Fruit fly (Drosophila melanogaster): ENCODE results near the gene CG43321.

DNA sequence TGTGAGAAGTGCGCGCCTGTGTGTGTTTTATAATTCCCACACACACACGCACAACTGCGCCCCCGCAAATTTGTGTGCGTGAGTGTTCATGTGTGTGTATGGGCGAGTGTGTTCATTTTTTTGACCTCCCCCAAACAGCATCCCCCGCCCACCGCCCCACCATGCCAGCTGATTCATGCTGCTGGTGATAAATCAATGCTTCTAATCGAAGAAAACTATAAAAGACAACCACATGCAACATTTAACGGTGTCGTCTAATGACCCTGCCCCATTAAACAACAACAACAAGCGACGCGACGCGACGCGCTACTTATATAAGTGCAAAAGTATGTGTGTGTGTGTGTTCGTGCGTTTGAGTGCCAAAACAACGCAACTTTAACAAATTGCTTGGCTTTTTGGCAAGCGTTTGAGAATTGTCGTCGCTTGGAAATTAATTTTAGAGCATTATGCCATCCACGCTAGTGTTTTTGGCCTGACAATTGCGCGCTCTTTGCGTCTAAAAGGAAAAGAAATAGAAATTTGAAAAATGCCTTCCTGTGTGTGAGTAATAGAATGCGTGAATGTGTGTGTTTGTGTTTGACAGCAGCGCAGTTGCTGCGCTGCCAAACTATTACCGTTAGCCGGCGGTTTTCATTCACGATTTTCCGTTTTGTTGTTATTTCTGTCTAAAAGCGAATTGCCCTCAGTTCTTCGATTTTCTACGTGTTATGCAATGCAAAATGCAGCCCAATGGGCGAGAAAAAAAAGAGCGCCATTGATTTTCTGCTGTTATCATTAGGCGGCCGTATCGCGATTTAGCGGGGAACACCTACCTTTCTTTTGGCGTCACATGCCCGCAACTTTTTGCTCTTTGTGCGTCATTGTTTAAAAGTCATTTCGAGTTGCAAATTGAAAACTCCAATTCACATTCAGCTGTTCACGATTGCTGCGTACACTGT is 26.6 kb downstream of the CG43321 start:
- TF ChIP-seq h (GFP tag; optimal IDR thresholded peaks at IDR 0.05) = no peak
- TF ChIP-seq dsf (GFP tag; optimal IDR thresholded peaks at IDR 0.05; ENCODE audit: borderline replicate concordance) = no peak
- TF ChIP-seq CrebA (GFP tag; optimal IDR thresholded peaks at IDR 0.05; ENCODE audit: borderline replicate concordance) = no peak
